Fruit fly (Drosophila melanogaster) whole organism, prepupa: ENCODE results near the gene CG13855.
A peak's percentile ranks its signal among the peaks of the same experiment; 100 is the strongest.

ENCODE experiments used
- Blimp-1 ChIP-seq: fragments of 200-800 bp; sonication (Bioruptor generic); optimal IDR thresholded peaks from 3 replicates; lab custom pipeline; 2017; ENCODE audit warnings: missing biosample characterization, missing genetic modification characterization, mild to moderate bottlenecking, moderate library complexity, missing genetic modification reagents
- CG10631 ChIP-seq: fragments of 200-800 bp; sonication (Bioruptor generic); optimal IDR thresholded peaks from 2 replicates; lab custom pipeline; 2016; ENCODE audit warnings: missing biosample characterization, missing genetic modification characterization
- CG10669 ChIP-seq: fragments of 200-800 bp; sonication (Bioruptor generic); optimal IDR thresholded peaks from 3 replicates; lab custom pipeline; 2018; ENCODE audit warnings: missing biosample characterization, mild to moderate bottlenecking, missing genetic modification characterization, moderate library complexity
- CG11294 ChIP-seq: fragments of 200-800 bp; sonication (Bioruptor generic); IDR thresholded peaks from 2 replicates; pipeline ENCODE4 v1.3.6; 2022; ENCODE audit warnings: missing biosample characterization, missing genetic modification characterization
- CG11762 ChIP-seq: fragments of 200-800 bp; sonication (Bioruptor generic); optimal IDR thresholded peaks from 3 replicates; lab custom pipeline; 2016; ENCODE audit warnings: missing biosample characterization, missing genetic modification characterization; ENCODE audit not compliant: insufficient read depth
- CG11902 ChIP-seq: fragments of 200-800 bp; sonication (Bioruptor generic); optimal IDR thresholded peaks from 3 replicates; lab custom pipeline; 2016; ENCODE audit warnings: missing biosample characterization, missing genetic modification characterization
- CG15336 ChIP-seq: fragments of 200-800 bp; sonication (Bioruptor generic); IDR thresholded peaks from 2 replicates; pipeline ENCODE4 v1.3.6; 2022; ENCODE audit warnings: missing biosample characterization, missing genetic modification characterization
- CG1621 ChIP-seq: fragments of 200-800 bp; sonication (Bioruptor generic); optimal IDR thresholded peaks from 3 replicates; lab custom pipeline; 2018; ENCODE audit warnings: missing biosample characterization, mild to moderate bottlenecking, missing genetic modification characterization
- CG16779 ChIP-seq: fragments of 200-800 bp; sonication (Bioruptor generic); optimal IDR thresholded peaks from 3 replicates; lab custom pipeline; 2017; ENCODE audit warnings: missing biosample characterization, mild to moderate bottlenecking, missing genetic modification characterization
- CG3032 ChIP-seq: fragments of 200-800 bp; optimal IDR thresholded peaks from 2 replicates; lab custom pipeline; 2019; ENCODE audit warnings: missing biosample characterization, mild to moderate bottlenecking, missing genetic modification characterization, moderate library complexity
- CG31627 ChIP-seq: fragments of 200-800 bp; sonication (Bioruptor generic); optimal IDR thresholded peaks from 3 replicates; lab custom pipeline; 2016; ENCODE audit warnings: missing biosample characterization, missing genetic modification characterization
- CG32006 ChIP-seq: fragments of 200-800 bp; sonication (Bioruptor generic); optimal IDR thresholded peaks from 3 replicates; lab custom pipeline; 2017; ENCODE audit warnings: missing biosample characterization, mild to moderate bottlenecking, missing genetic modification characterization
- CG34406 ChIP-seq: fragments of 200-800 bp; sonication (Bioruptor generic); optimal IDR thresholded peaks from 3 replicates; lab custom pipeline; 2016; ENCODE audit warnings: missing biosample characterization, missing genetic modification characterization
- CG6163 ChIP-seq: fragments of 200-800 bp; sonication (Bioruptor generic); IDR thresholded peaks from 3 replicates; pipeline ENCODE4 v1.3.6; 2022; ENCODE audit warnings: missing biosample characterization, missing genetic modification characterization
- CG6276 ChIP-seq: fragments of 200-800 bp; sonication (Bioruptor generic); optimal IDR thresholded peaks from 2 replicates; lab custom pipeline; 2017; ENCODE audit warnings: missing biosample characterization, mild to moderate bottlenecking, missing genetic modification characterization
- CG6792 ChIP-seq: fragments of 200-800 bp; sonication (Bioruptor generic); optimal IDR thresholded peaks from 3 replicates; lab custom pipeline; 2016; ENCODE audit warnings: missing biosample characterization, missing genetic modification characterization
- CG6808 ChIP-seq: fragments of 200-800 bp; sonication (Bioruptor generic); optimal IDR thresholded peaks from 3 replicates; lab custom pipeline; 2017; ENCODE audit warnings: missing biosample characterization, missing genetic modification characterization, mild to moderate bottlenecking, moderate library complexity, missing genetic modification reagents
- CG6854 ChIP-seq: fragments of 200-800 bp; sonication (Bioruptor generic); optimal IDR thresholded peaks from 2 replicates; lab custom pipeline; 2017; ENCODE audit warnings: missing biosample characterization, mild to moderate bottlenecking, missing genetic modification characterization
- CG7368 ChIP-seq: fragments of 200-800 bp; sonication (Bioruptor generic); optimal IDR thresholded peaks from 3 replicates; lab custom pipeline; 2016; ENCODE audit warnings: missing biosample characterization, missing genetic modification characterization
- CG8119 ChIP-seq: fragments of 200-800 bp; sonication (Bioruptor generic); IDR thresholded peaks from 3 replicates; pipeline ENCODE4 v1.3.6; 2022; ENCODE audit warnings: missing biosample characterization, missing genetic modification characterization
- CG9139 ChIP-seq: fragments of 200-800 bp; sonication (Bioruptor generic); optimal IDR thresholded peaks from 3 replicates; lab custom pipeline; 2017; ENCODE audit warnings: missing biosample characterization, mild to moderate bottlenecking, missing genetic modification characterization
- Eip75B ChIP-seq: fragments of 200-800 bp; sonication (Bioruptor generic); optimal IDR thresholded peaks from 3 replicates; lab custom pipeline; 2016; ENCODE audit warnings: missing biosample characterization, missing genetic modification characterization
- Eip78C ChIP-seq: fragments of 200-800 bp; sonication (Bioruptor generic); peaks from one replicate; lab custom pipeline; 2016; ENCODE audit warnings: missing biosample characterization, missing genetic modification characterization
- Eip93F ChIP-seq: fragments of 200-800 bp; sonication (Bioruptor generic); optimal IDR thresholded peaks from 2 replicates; lab custom pipeline; 2016; ENCODE audit warnings: missing biosample characterization, mild to moderate bottlenecking, missing genetic modification characterization
- Ets96B ChIP-seq: fragments of 200-800 bp; optimal IDR thresholded peaks from 2 replicates; lab custom pipeline; 2019; ENCODE audit warnings: missing biosample characterization, mild to moderate bottlenecking, missing genetic modification characterization, moderate library complexity
- Gug ChIP-seq: fragments of 200-800 bp; sonication (Bioruptor generic); IDR thresholded peaks from 2 replicates; pipeline ENCODE4 v1.3.6; 2022; ENCODE audit warnings: missing biosample characterization, missing genetic modification characterization
- Hr38 ChIP-seq: sonication (Bioruptor generic); optimal IDR thresholded peaks from 2 replicates; lab custom pipeline; 2016; ENCODE audit warnings: missing biosample characterization, missing genetic modification characterization
- Hr39 ChIP-seq: fragments of 200-800 bp; sonication (Bioruptor generic); optimal IDR thresholded peaks from 2 replicates; lab custom pipeline; 2016; ENCODE audit warnings: missing biosample characterization, missing genetic modification characterization
- Hr4 ChIP-seq: fragments of 200-800 bp; sonication (Bioruptor generic); optimal IDR thresholded peaks from 3 replicates; lab custom pipeline; 2016; ENCODE audit warnings: missing biosample characterization, missing genetic modification characterization
- Lpt ChIP-seq: fragments of 200-800 bp; sonication (Bioruptor generic); optimal IDR thresholded peaks from 3 replicates; lab custom pipeline; 2016; ENCODE audit warnings: missing biosample characterization, missing genetic modification characterization
- Met ChIP-seq: fragments of 200-800 bp; sonication (Bioruptor generic); optimal IDR thresholded peaks from 3 replicates; lab custom pipeline; 2016; ENCODE audit warnings: missing biosample characterization, missing genetic modification characterization
- Smox ChIP-seq: fragments of 200-800 bp; sonication (Bioruptor generic); optimal IDR thresholded peaks from 3 replicates; lab custom pipeline; 2016; ENCODE audit warnings: missing biosample characterization, missing genetic modification characterization
- Sox102F ChIP-seq: fragments of 200-800 bp; sonication (Bioruptor generic); optimal IDR thresholded peaks from 2 replicates; lab custom pipeline; 2016; ENCODE audit warnings: missing biosample characterization, mild to moderate bottlenecking, missing genetic modification characterization
- Sox15 ChIP-seq: fragments of 200-800 bp; sonication (Bioruptor generic); optimal IDR thresholded peaks from 3 replicates; lab custom pipeline; 2016; ENCODE audit warnings: missing biosample characterization, missing genetic modification characterization
- achi ChIP-seq: fragments of 200-800 bp; sonication (Bioruptor generic); optimal IDR thresholded peaks from 3 replicates; lab custom pipeline; 2016; ENCODE audit warnings: missing biosample characterization, missing genetic modification characterization
- acj6 ChIP-seq: fragments of 200-800 bp; sonication (Bioruptor generic); optimal IDR thresholded peaks from 3 replicates; lab custom pipeline; 2016; ENCODE audit warnings: missing biosample characterization, missing genetic modification characterization
- cyc ChIP-seq: fragments of 200-800 bp; sonication (Bioruptor generic); optimal IDR thresholded peaks from 3 replicates; lab custom pipeline; 2016; ENCODE audit warnings: missing biosample characterization, missing genetic modification characterization
- dac ChIP-seq: fragments of 200-800 bp; sonication (Bioruptor generic); optimal IDR thresholded peaks from 2 replicates; lab custom pipeline; 2017; ENCODE audit warnings: missing biosample characterization, mild to moderate bottlenecking, missing genetic modification characterization
- dsx ChIP-seq: fragments of 200-800 bp; optimal IDR thresholded peaks from 3 replicates; lab custom pipeline; 2019; ENCODE audit warnings: missing biosample characterization, mild to moderate bottlenecking, missing genetic modification characterization, moderate library complexity; ENCODE audit not compliant: poor library complexity, severe bottlenecking
- eg ChIP-seq: fragments of 200-800 bp; sonication (Bioruptor generic); IDR thresholded peaks from 3 replicates; pipeline ENCODE4 v1.3.6; 2022; ENCODE audit warnings: missing biosample characterization, missing genetic modification characterization
- esn ChIP-seq: fragments of 200-800 bp; sonication (Bioruptor generic); optimal IDR thresholded peaks from 2 replicates; lab custom pipeline; 2016; ENCODE audit warnings: missing biosample characterization, mild to moderate bottlenecking, missing genetic modification characterization, moderate library complexity
- fd59A ChIP-seq: fragments of 200-800 bp; sonication (Bioruptor generic); optimal IDR thresholded peaks from 2 replicates; lab custom pipeline; 2017; ENCODE audit warnings: missing biosample characterization, mild to moderate bottlenecking, missing genetic modification characterization, missing genetic modification reagents
- fd85E ChIP-seq: fragments of 200-800 bp; sonication (Bioruptor generic); optimal IDR thresholded peaks from 3 replicates; lab custom pipeline; 2016; ENCODE audit warnings: missing biosample characterization, missing genetic modification characterization
- fkh ChIP-seq: fragments of 200-800 bp; sonication (Bioruptor generic); optimal IDR thresholded peaks from 3 replicates; lab custom pipeline; 2017; ENCODE audit warnings: missing biosample characterization, mild to moderate bottlenecking, missing genetic modification characterization, moderate library complexity
- lz ChIP-seq: fragments of 200-800 bp; sonication (Bioruptor generic); optimal IDR thresholded peaks from 3 replicates; lab custom pipeline; 2016; ENCODE audit warnings: missing biosample characterization, missing genetic modification characterization
- net ChIP-seq: fragments of 200-800 bp; sonication (Bioruptor generic); optimal IDR thresholded peaks from 3 replicates; lab custom pipeline; 2016; ENCODE audit warnings: missing biosample characterization, missing genetic modification characterization
- pdm3 ChIP-seq: fragments of 200-800 bp; sonication (Bioruptor generic); optimal IDR thresholded peaks from 3 replicates; lab custom pipeline; 2016; ENCODE audit warnings: missing biosample characterization, missing genetic modification characterization
- salr ChIP-seq, 2 experiments: fragments of 200-800 bp; sonication (Bioruptor generic); optimal IDR thresholded peaks; 3 replicates each; lab custom pipeline; 2016 to 2018; ENCODE audit warnings: missing biosample characterization in 2 of 2, missing genetic modification characterization in 2 of 2, mild to moderate bottlenecking in 1 of 2
- spab ChIP-seq: fragments of 200-800 bp; sonication (Bioruptor generic); optimal IDR thresholded peaks from 2 replicates; lab custom pipeline; 2017; ENCODE audit warnings: missing biosample characterization, mild to moderate bottlenecking, missing genetic modification characterization, missing genetic modification reagents
- ss ChIP-seq, 2 experiments: fragments of 200-800 bp; sonication (Bioruptor generic); optimal IDR thresholded peaks; 2 replicates in 1 of 2; 3 replicates in 1 of 2; lab custom pipeline; 2017 to 2018; ENCODE audit warnings: mild to moderate bottlenecking in 2 of 2, missing biosample characterization in 2 of 2, missing genetic modification characterization in 2 of 2, moderate library complexity in 1 of 2
- svp ChIP-seq: fragments of 200-800 bp; sonication (Bioruptor generic); peaks from one replicate; lab custom pipeline; 2016; ENCODE audit warnings: missing biosample characterization, missing genetic modification characterization
- vri ChIP-seq: fragments of 200-800 bp; sonication (Bioruptor generic); optimal IDR thresholded peaks from 3 replicates; lab custom pipeline; 2016; ENCODE audit warnings: missing biosample characterization, mild to moderate bottlenecking, missing genetic modification characterization

Gene CG13855

dm6 chr3R:22447195-22447873, 41.6 kb downstream of the CG13855 start, which contains the start of gene CG34288:
Gene CG34288 (minus strand): TSS chr3R:22447263.
- no peak for TF ChIP-seq CG34406 (GFP tag; lab: Kevin White, UChicago)
- no peak for TF ChIP-seq Met
- TF ChIP-seq Sox15 (GFP tag; lab: Kevin White, UChicago), result no peak
- TF ChIP-seq CG31627, result peak; percentile 19
- no peak for TF ChIP-seq eg (GFP tag; lab: Robert Waterston, UW)
- no peak for TF ChIP-seq Eip75B (GFP tag; lab: Kevin White, UChicago)
- TF ChIP-seq spab (GFP tag; lab: Kevin White, UChicago), result no peak
- no peak for TF ChIP-seq fd59A (GFP tag; lab: Kevin White, UChicago)
- no peak for TF ChIP-seq vri (GFP tag; lab: Kevin White, UChicago)
- no peak for TF ChIP-seq salr (GFP tag; optimal IDR thresholded peaks at IDR 0.05; lab: Kevin White, UChicago)
- no peak for TF ChIP-seq Ets96B (tag; lab: Kevin White, UChicago)
- no peak for TF ChIP-seq CG6792 (GFP tag; lab: Kevin White, UChicago)
- no peak for TF ChIP-seq Eip78C (GFP tag; lab: Kevin White, UChicago)
- no peak for TF ChIP-seq CG6276
- TF ChIP-seq CG6163, result no peak
- no peak for TF ChIP-seq CG16779 (tag; lab: Kevin White, UChicago)
- no peak for TF ChIP-seq CG11294
- TF ChIP-seq Blimp-1 (GFP tag; lab: Kevin White, UChicago), result peak; percentile 2
- TF ChIP-seq CG11902, result no peak
- TF ChIP-seq CG3032 (tag; lab: Kevin White, UChicago), result no peak
- TF ChIP-seq CG7368, result no peak
- no peak for TF ChIP-seq CG1621 (tag; lab: Kevin White, UChicago)
- TF ChIP-seq CG6808 (GFP tag; lab: Kevin White, UChicago), result no peak
- TF ChIP-seq CG15336 (GFP tag; lab: Robert Waterston, UW), result peak; percentile 75
- TF ChIP-seq CG6854 (GFP tag; lab: Kevin White, UChicago), result no peak
- TF ChIP-seq CG11762 (GFP tag; lab: Kevin White, UChicago), result no peak
- no peak for TF ChIP-seq Sox102F
- TF ChIP-seq Lpt (GFP tag; lab: Kevin White, UChicago), result no peak
- peak; percentile 31 for TF ChIP-seq acj6 (GFP tag; lab: Kevin White, UChicago)
- no peak for TF ChIP-seq fd85E
- TF ChIP-seq CG10631 (GFP tag; lab: Kevin White, UChicago), result no peak
- no peak for TF ChIP-seq Hr38 (GFP tag; lab: Kevin White, UChicago)
- TF ChIP-seq Eip93F (GFP tag; lab: Kevin White, UChicago), result peak; percentile 21
- no peak for TF ChIP-seq CG10669
- TF ChIP-seq esn, result peak; percentile 35
- no peak for TF ChIP-seq Gug (GFP tag; lab: Robert Waterston, UW)
- no peak for TF ChIP-seq pdm3
- no peak for TF ChIP-seq CG9139 (GFP tag; lab: Kevin White, UChicago)
- TF ChIP-seq Hr39 (GFP tag; lab: Kevin White, UChicago), result no peak
- no peak for TF ChIP-seq Hr4 (GFP tag; lab: Kevin White, UChicago)
- TF ChIP-seq lz (GFP tag; lab: Kevin White, UChicago), result peak; percentile 32
- no peak for TF ChIP-seq net
- no peak for TF ChIP-seq cyc (GFP tag; lab: Kevin White, UChicago)
- no peak for TF ChIP-seq svp (GFP tag; lab: Kevin White, UChicago)
- no peak for TF ChIP-seq ss (GFP tag; optimal IDR thresholded peaks at IDR 0.05; lab: Kevin White, UChicago)
- no peak; the same call in 2 of the 3 replicates for TF ChIP-seq CG8119 (GFP tag; lab: Robert Waterston, UW)
- no peak for TF ChIP-seq Smox (GFP tag; lab: Kevin White, UChicago)
- TF ChIP-seq fkh, result no peak
- TF ChIP-seq achi (GFP tag; lab: Kevin White, UChicago), result no peak
- TF ChIP-seq dac (GFP tag; lab: Kevin White, UChicago), result no peak
- TF ChIP-seq CG32006 (GFP tag; lab: Kevin White, UChicago), result no peak
- no peak for TF ChIP-seq dsx (GFP tag; lab: Kevin White, UChicago)
